Worm (Caenorhabditis elegans) whole organism, L3 larva: Measurements from ENCODE around the gene M04D8.5.

Experiments
- R02D3.7 ChIP-seq: fragments of 150-350 bp; optimal IDR thresholded peaks from 2 replicates; lab custom pipeline; 2014; ENCODE audit warnings: missing biosample characterization, missing genetic modification characterization
- ZK546.5 ChIP-seq: sonication (generic microtip); optimal IDR thresholded peaks from 2 replicates; lab custom pipeline; 2017; ENCODE audit warnings: missing biosample characterization, missing genetic modification characterization
- aly-2 ChIP-seq: fragments of 150-350 bp; optimal IDR thresholded peaks from 2 replicates; lab custom pipeline; 2014; ENCODE audit warnings: missing biosample characterization, missing genetic modification characterization
- ama-1 ChIP-seq: fragments of 150-350 bp; optimal IDR thresholded peaks from 2 replicates; lab custom pipeline; 2018
- ceh-16 ChIP-seq: sonication (generic microtip); optimal IDR thresholded peaks from 2 replicates; lab custom pipeline; 2017; ENCODE audit warnings: missing biosample characterization, missing genetic modification characterization
- ceh-28 ChIP-seq: fragments of 150-350 bp; optimal IDR thresholded peaks from 2 replicates; lab custom pipeline; 2014; ENCODE audit warnings: missing biosample characterization, missing genetic modification reagents, missing genetic modification characterization
- ceh-82 ChIP-seq: fragments of 150-350 bp; optimal IDR thresholded peaks from 2 replicates; lab custom pipeline; 2014; ENCODE audit warnings: missing biosample characterization, missing genetic modification characterization
- daf-12 ChIP-seq: fragments of 150-350 bp; optimal IDR thresholded peaks from 2 replicates; lab custom pipeline; 2014; ENCODE audit warnings: missing biosample characterization, missing genetic modification reagents, missing genetic modification characterization
- egl-5 ChIP-seq: fragments of 150-350 bp; optimal IDR thresholded peaks from 2 replicates; lab custom pipeline; 2017; ENCODE audit warnings: missing biosample characterization, missing genetic modification reagents, missing genetic modification characterization, inconsistent platforms
- elt-1 ChIP-seq: fragments of 150-350 bp; optimal IDR thresholded peaks from 2 replicates; lab custom pipeline; 2014; ENCODE audit warnings: missing biosample characterization, missing genetic modification characterization
- elt-2 ChIP-seq: sonication (generic microtip); optimal IDR thresholded peaks from 2 replicates; lab custom pipeline; 2016; ENCODE audit warnings: missing genetic modification reagents, mild to moderate bottlenecking, missing genetic modification characterization, missing compliant biosample characterization
- elt-3 ChIP-seq, 3 experiments: fragments of 150-350 bp in 1 of 3; sonication (generic microtip) in 2 of 3; optimal IDR thresholded peaks; 2 replicates in 2 of 3; 4 replicates in 1 of 3; lab custom pipeline; 2014 to 2017; ENCODE audit warnings: missing biosample characterization in 3 of 3, missing genetic modification characterization in 3 of 3
- fkh-10 ChIP-seq: sonication (generic microtip); optimal IDR thresholded peaks from 2 replicates; lab custom pipeline; 2017; ENCODE audit warnings: missing biosample characterization, missing genetic modification reagents, missing genetic modification characterization
- fkh-2 ChIP-seq: fragments of 150-350 bp; optimal IDR thresholded peaks from 2 replicates; lab custom pipeline; 2014; ENCODE audit warnings: missing biosample characterization, missing genetic modification reagents, missing genetic modification characterization
- fos-1 ChIP-seq: fragments of 150-350 bp; optimal IDR thresholded peaks from 2 replicates; lab custom pipeline; 2014; ENCODE audit warnings: missing biosample characterization, missing genetic modification characterization
- hmg-11 ChIP-seq: sonication (generic microtip); optimal IDR thresholded peaks from 2 replicates; lab custom pipeline; 2016; ENCODE audit warnings: missing genetic modification characterization, missing compliant biosample characterization
- jun-1 ChIP-seq: fragments of 150-350 bp; optimal IDR thresholded peaks from 2 replicates; lab custom pipeline; 2014; ENCODE audit warnings: missing biosample characterization, missing genetic modification reagents, missing genetic modification characterization
- lin-39 ChIP-seq: fragments of 150-350 bp; optimal IDR thresholded peaks from 2 replicates; lab custom pipeline; 2018; ENCODE audit warnings: missing biosample characterization, missing genetic modification reagents, missing genetic modification characterization
- lsy-12 ChIP-seq: sonication (generic microtip); optimal IDR thresholded peaks from 2 replicates; lab custom pipeline; 2016; ENCODE audit warnings: mild to moderate bottlenecking, missing genetic modification characterization, missing compliant biosample characterization
- mdl-1 ChIP-seq: fragments of 150-350 bp; optimal IDR thresholded peaks from 2 replicates; lab custom pipeline; 2014; ENCODE audit warnings: missing biosample characterization, missing genetic modification characterization
- mml-1 ChIP-seq: fragments of 150-350 bp; sonication (generic microtip); optimal IDR thresholded peaks from 3 replicates; lab custom pipeline; 2014; ENCODE audit warnings: missing biosample characterization, missing genetic modification characterization
- nfya-1 ChIP-seq: sonication (generic microtip); optimal IDR thresholded peaks from 2 replicates; lab custom pipeline; 2017; ENCODE audit warnings: missing genetic modification characterization, mild to moderate bottlenecking, missing compliant biosample characterization, antibody characterized with exemption, moderate library complexity; ENCODE audit not compliant: insufficient read depth
- nhr-11 ChIP-seq: fragments of 150-350 bp; optimal IDR thresholded peaks from 2 replicates; lab custom pipeline; 2014; ENCODE audit warnings: missing biosample characterization, missing genetic modification characterization
- nhr-237 ChIP-seq: fragments of 150-350 bp; optimal IDR thresholded peaks from 2 replicates; lab custom pipeline; 2014; ENCODE audit warnings: missing biosample characterization, missing genetic modification characterization
- nhr-25 ChIP-seq: sonication (generic microtip); optimal IDR thresholded peaks from 2 replicates; lab custom pipeline; 2017; ENCODE audit warnings: missing biosample characterization, missing genetic modification characterization
- nhr-28 ChIP-seq: fragments of 150-350 bp; optimal IDR thresholded peaks from 2 replicates; lab custom pipeline; 2014; ENCODE audit warnings: missing biosample characterization, missing genetic modification characterization
- nhr-43 ChIP-seq: sonication (generic microtip); optimal IDR thresholded peaks from 2 replicates; lab custom pipeline; 2016; ENCODE audit warnings: mild to moderate bottlenecking, missing genetic modification characterization, missing compliant biosample characterization; ENCODE audit not compliant: poor library complexity, severe bottlenecking
- nhr-76 ChIP-seq: fragments of 150-350 bp; sonication (generic microtip); optimal IDR thresholded peaks from 5 replicates; lab custom pipeline; 2014; ENCODE audit warnings: missing biosample characterization, missing genetic modification characterization
- nhr-77 ChIP-seq: fragments of 150-350 bp; optimal IDR thresholded peaks from 2 replicates; lab custom pipeline; 2014; ENCODE audit warnings: missing biosample characterization, missing genetic modification characterization
- pha-4 ChIP-seq: fragments of 150-350 bp; optimal IDR thresholded peaks from 2 replicates; lab custom pipeline; 2014; ENCODE audit warnings: missing biosample characterization, missing genetic modification reagents, missing genetic modification characterization
- skn-1 ChIP-seq: fragments of 150-350 bp; optimal IDR thresholded peaks from 2 replicates; lab custom pipeline; 2014; ENCODE audit warnings: missing biosample characterization, missing genetic modification characterization
- snpc-4 ChIP-seq: fragments of 150-350 bp; optimal IDR thresholded peaks from 2 replicates; lab custom pipeline; 2014; ENCODE audit warnings: missing biosample characterization, missing genetic modification characterization
- tbx-2 ChIP-seq: sonication (generic microtip); optimal IDR thresholded peaks from 2 replicates; lab custom pipeline; 2016; ENCODE audit warnings: mild to moderate bottlenecking, missing genetic modification characterization, missing compliant biosample characterization
- unc-39 ChIP-seq: sonication (generic microtip); optimal IDR thresholded peaks from 4 replicates; lab custom pipeline; 2017; ENCODE audit warnings: missing biosample characterization, missing genetic modification characterization
- zag-1 ChIP-seq: fragments of 150-350 bp; optimal IDR thresholded peaks from 2 replicates; lab custom pipeline; 2014; ENCODE audit warnings: missing biosample characterization, missing genetic modification characterization
- ztf-11 ChIP-seq: fragments of 150-350 bp; optimal IDR thresholded peaks from 2 replicates; lab custom pipeline; 2014; ENCODE audit warnings: missing biosample characterization, missing genetic modification characterization
- ztf-4 ChIP-seq: fragments of 150-350 bp; optimal IDR thresholded peaks from 2 replicates; lab custom pipeline; 2014; ENCODE audit warnings: missing biosample characterization, missing genetic modification characterization

M04D8.5 gene

ce11 chrIII:10060573-10060972 is 27.5 kb upstream of the M04D8.5 start, which contains the start of gene T16G12.13:
T16G12.13 (plus strand) TSS chrIII:10060865.
- TF ChIP-seq daf-12 (no peak), nhr-25 (no peak), nhr-76 (tag; lab: Kevin White, UChicago) (no peak), ceh-82 (tag; lab: Kevin White, UChicago) (no peak), jun-1 (tag; lab: Kevin White, UChicago) (no peak), tbx-2 (tag; lab: Kevin White, UChicago) (no peak), elt-3 (tag; optimal IDR thresholded peaks at IDR 0.05; lab: Kevin White, UChicago) (no peak), fkh-10 (GFP tag; lab: Kevin White, UChicago) (no peak), lsy-12 (no peak), fkh-2 (tag; lab: Kevin White, UChicago) (no peak), mdl-1 (tag; lab: Kevin White, UChicago) (no peak), nhr-237 (no peak), nhr-28 (tag; lab: Kevin White, UChicago) (no peak), ceh-28 (no peak)
- TF ChIP-seq, all 47 proteins: peak for 0

ce11 chrIII:10059002-10059401 is 25.9 kb upstream of the M04D8.5 start, which contains the start of gene T16G12.8:
T16G12.8 (plus strand) TSS chrIII:10059302.
- TF ChIP-seq fkh-10 (GFP tag; lab: Kevin White, UChicago) (no peak), ZK546.5 (tag; lab: Kevin White, UChicago) (no peak), mml-1 (tag; lab: Kevin White, UChicago) (no peak), ceh-16 (no peak), nhr-77 (tag; lab: Kevin White, UChicago) (no peak), jun-1 (tag; lab: Kevin White, UChicago) (no peak), pha-4 (tag; lab: Kevin White, UChicago) (no peak), snpc-4 (no peak), nhr-43 (no peak), aly-2 (tag; lab: Kevin White, UChicago) (no peak)

ce11 chrIII:10057518-10057917 is 24.4 kb upstream of the M04D8.5 start, which contains the start of gene T16G12.4:
T16G12.4 (plus strand) TSS chrIII:10057818.
- no peak for TF ChIP-seq ceh-16
- TF ChIP-seq tbx-2 (tag; lab: Kevin White, UChicago), result no peak
- no peak for TF ChIP-seq ceh-28
- no peak for TF ChIP-seq ZK546.5 (tag; lab: Kevin White, UChicago)
- TF ChIP-seq mml-1 (tag; lab: Kevin White, UChicago), result no peak
- no peak for TF ChIP-seq nhr-25
- no peak for TF ChIP-seq elt-2 (tag; lab: Kevin White, UChicago)
- TF ChIP-seq skn-1 (tag; lab: Kevin White, UChicago), result no peak
- no peak for TF ChIP-seq zag-1
- no peak for TF ChIP-seq lin-39
- TF ChIP-seq nfya-1 (tag; lab: Kevin White, UChicago), result no peak
- no peak for TF ChIP-seq ceh-82 (tag; lab: Kevin White, UChicago)
- TF ChIP-seq nhr-76 (tag; lab: Kevin White, UChicago), result no peak
- no peak for TF ChIP-seq aly-2 (tag; lab: Kevin White, UChicago)
- TF ChIP-seq lsy-12, result no peak
- no peak for TF ChIP-seq ztf-4 (tag; lab: Kevin White, UChicago)
- TF ChIP-seq nhr-237, result no peak
- TF ChIP-seq, all 47 proteins: peak for 0

ce11 chrIII:10056033-10056432 is 22.9 kb upstream of the M04D8.5 start, which contains the start of gene T16G12.10:
T16G12.10 (minus strand) TSS chrIII:10056133.
- TF ChIP-seq skn-1 (tag; lab: Kevin White, UChicago) (no peak), fkh-10 (GFP tag; lab: Kevin White, UChicago) (no peak), ama-1 (no peak), ztf-11 (tag; lab: Kevin White, UChicago) (no peak), nhr-76 (tag; lab: Kevin White, UChicago) (no peak), lsy-12 (no peak), nhr-237 (no peak), ceh-82 (tag; lab: Kevin White, UChicago) (no peak), hmg-11 (tag; lab: Kevin White, UChicago) (no peak), nhr-11 (tag; lab: Kevin White, UChicago) (no peak), fkh-2 (tag; lab: Kevin White, UChicago) (no peak), elt-2 (tag; lab: Kevin White, UChicago) (no peak), lin-39 (no peak), elt-1 (no peak), unc-39 (tag; lab: Kevin White, UChicago) (no peak), fos-1 (tag; lab: Kevin White, UChicago) (no peak), elt-3 (tag; optimal IDR thresholded peaks at IDR 0.05; lab: Kevin White, UChicago) (no peak), egl-5 (tag; lab: Kevin White, UChicago) (no peak), snpc-4 (no peak), R02D3.7 (tag; lab: Kevin White, UChicago) (no peak)
